Fruit fly (Drosophila melanogaster) whole organism, prepupa: ENCODE results near the gene Atat.
A peak's percentile ranks its signal among the peaks of the same experiment; 100 is the strongest.

Experiments
- Blimp-1 ChIP-seq: fragments of 200-800 bp; sonication (Bioruptor generic); optimal IDR thresholded peaks from 3 replicates; lab custom pipeline; 2017; ENCODE audit warnings: missing biosample characterization, missing genetic modification characterization, mild to moderate bottlenecking, moderate library complexity, missing genetic modification reagents
- CG10631 ChIP-seq: fragments of 200-800 bp; sonication (Bioruptor generic); optimal IDR thresholded peaks from 2 replicates; lab custom pipeline; 2016; ENCODE audit warnings: missing biosample characterization, missing genetic modification characterization
- CG10669 ChIP-seq: fragments of 200-800 bp; sonication (Bioruptor generic); optimal IDR thresholded peaks from 3 replicates; lab custom pipeline; 2018; ENCODE audit warnings: missing biosample characterization, mild to moderate bottlenecking, missing genetic modification characterization, moderate library complexity
- CG11294 ChIP-seq: fragments of 200-800 bp; sonication (Bioruptor generic); IDR thresholded peaks from 2 replicates; pipeline ENCODE4 v1.3.6; 2022; ENCODE audit warnings: missing biosample characterization, missing genetic modification characterization
- CG11762 ChIP-seq: fragments of 200-800 bp; sonication (Bioruptor generic); optimal IDR thresholded peaks from 3 replicates; lab custom pipeline; 2016; ENCODE audit warnings: missing biosample characterization, missing genetic modification characterization; ENCODE audit not compliant: insufficient read depth
- CG11902 ChIP-seq: fragments of 200-800 bp; sonication (Bioruptor generic); optimal IDR thresholded peaks from 3 replicates; lab custom pipeline; 2016; ENCODE audit warnings: missing biosample characterization, missing genetic modification characterization
- CG15336 ChIP-seq: fragments of 200-800 bp; sonication (Bioruptor generic); IDR thresholded peaks from 2 replicates; pipeline ENCODE4 v1.3.6; 2022; ENCODE audit warnings: missing biosample characterization, missing genetic modification characterization
- CG1621 ChIP-seq: fragments of 200-800 bp; sonication (Bioruptor generic); optimal IDR thresholded peaks from 3 replicates; lab custom pipeline; 2018; ENCODE audit warnings: missing biosample characterization, mild to moderate bottlenecking, missing genetic modification characterization
- CG16779 ChIP-seq: fragments of 200-800 bp; sonication (Bioruptor generic); optimal IDR thresholded peaks from 3 replicates; lab custom pipeline; 2017; ENCODE audit warnings: missing biosample characterization, mild to moderate bottlenecking, missing genetic modification characterization
- CG3032 ChIP-seq: fragments of 200-800 bp; optimal IDR thresholded peaks from 2 replicates; lab custom pipeline; 2019; ENCODE audit warnings: missing biosample characterization, mild to moderate bottlenecking, missing genetic modification characterization, moderate library complexity
- CG31627 ChIP-seq: fragments of 200-800 bp; sonication (Bioruptor generic); optimal IDR thresholded peaks from 3 replicates; lab custom pipeline; 2016; ENCODE audit warnings: missing biosample characterization, missing genetic modification characterization
- CG32006 ChIP-seq: fragments of 200-800 bp; sonication (Bioruptor generic); optimal IDR thresholded peaks from 3 replicates; lab custom pipeline; 2017; ENCODE audit warnings: missing biosample characterization, mild to moderate bottlenecking, missing genetic modification characterization
- CG34406 ChIP-seq: fragments of 200-800 bp; sonication (Bioruptor generic); optimal IDR thresholded peaks from 3 replicates; lab custom pipeline; 2016; ENCODE audit warnings: missing biosample characterization, missing genetic modification characterization
- CG3919 ChIP-seq: fragments of 200-800 bp; sonication (Bioruptor generic); optimal IDR thresholded peaks from 3 replicates; lab custom pipeline; 2016; ENCODE audit warnings: missing biosample characterization, missing genetic modification characterization
- CG4318 ChIP-seq: fragments of 200-800 bp; sonication (Bioruptor generic); optimal IDR thresholded peaks from 3 replicates; lab custom pipeline; 2017; ENCODE audit warnings: missing biosample characterization, mild to moderate bottlenecking, missing genetic modification characterization
- CG6163 ChIP-seq: fragments of 200-800 bp; sonication (Bioruptor generic); IDR thresholded peaks from 3 replicates; pipeline ENCODE4 v1.3.6; 2022; ENCODE audit warnings: missing biosample characterization, missing genetic modification characterization
- CG6276 ChIP-seq: fragments of 200-800 bp; sonication (Bioruptor generic); optimal IDR thresholded peaks from 2 replicates; lab custom pipeline; 2017; ENCODE audit warnings: missing biosample characterization, mild to moderate bottlenecking, missing genetic modification characterization
- CG6792 ChIP-seq: fragments of 200-800 bp; sonication (Bioruptor generic); optimal IDR thresholded peaks from 3 replicates; lab custom pipeline; 2016; ENCODE audit warnings: missing biosample characterization, missing genetic modification characterization
- CG6854 ChIP-seq: fragments of 200-800 bp; sonication (Bioruptor generic); optimal IDR thresholded peaks from 2 replicates; lab custom pipeline; 2017; ENCODE audit warnings: missing biosample characterization, mild to moderate bottlenecking, missing genetic modification characterization
- CG7368 ChIP-seq: fragments of 200-800 bp; sonication (Bioruptor generic); optimal IDR thresholded peaks from 3 replicates; lab custom pipeline; 2016; ENCODE audit warnings: missing biosample characterization, missing genetic modification characterization
- CG8319 ChIP-seq: fragments of 200-800 bp; sonication (Bioruptor generic); optimal IDR thresholded peaks from 3 replicates; lab custom pipeline; 2016; ENCODE audit warnings: missing biosample characterization, missing genetic modification characterization
- CG8632 ChIP-seq: fragments of 200-800 bp; sonication (Bioruptor generic); optimal IDR thresholded peaks from 3 replicates; lab custom pipeline; 2016; ENCODE audit warnings: missing biosample characterization, missing genetic modification characterization
- CG9139 ChIP-seq: fragments of 200-800 bp; sonication (Bioruptor generic); optimal IDR thresholded peaks from 3 replicates; lab custom pipeline; 2017; ENCODE audit warnings: missing biosample characterization, mild to moderate bottlenecking, missing genetic modification characterization
- Eip75B ChIP-seq: fragments of 200-800 bp; sonication (Bioruptor generic); optimal IDR thresholded peaks from 3 replicates; lab custom pipeline; 2016; ENCODE audit warnings: missing biosample characterization, missing genetic modification characterization
- Eip78C ChIP-seq: fragments of 200-800 bp; sonication (Bioruptor generic); peaks from one replicate; lab custom pipeline; 2016; ENCODE audit warnings: missing biosample characterization, missing genetic modification characterization
- Eip93F ChIP-seq: fragments of 200-800 bp; sonication (Bioruptor generic); optimal IDR thresholded peaks from 2 replicates; lab custom pipeline; 2016; ENCODE audit warnings: missing biosample characterization, mild to moderate bottlenecking, missing genetic modification characterization
- Ets96B ChIP-seq: fragments of 200-800 bp; optimal IDR thresholded peaks from 2 replicates; lab custom pipeline; 2019; ENCODE audit warnings: missing biosample characterization, mild to moderate bottlenecking, missing genetic modification characterization, moderate library complexity
- Gug ChIP-seq: fragments of 200-800 bp; sonication (Bioruptor generic); IDR thresholded peaks from 2 replicates; pipeline ENCODE4 v1.3.6; 2022; ENCODE audit warnings: missing biosample characterization, missing genetic modification characterization
- Hr38 ChIP-seq: sonication (Bioruptor generic); optimal IDR thresholded peaks from 2 replicates; lab custom pipeline; 2016; ENCODE audit warnings: missing biosample characterization, missing genetic modification characterization
- Hr39 ChIP-seq: fragments of 200-800 bp; sonication (Bioruptor generic); optimal IDR thresholded peaks from 2 replicates; lab custom pipeline; 2016; ENCODE audit warnings: missing biosample characterization, missing genetic modification characterization
- Hr4 ChIP-seq: fragments of 200-800 bp; sonication (Bioruptor generic); optimal IDR thresholded peaks from 3 replicates; lab custom pipeline; 2016; ENCODE audit warnings: missing biosample characterization, missing genetic modification characterization
- Lpt ChIP-seq: fragments of 200-800 bp; sonication (Bioruptor generic); optimal IDR thresholded peaks from 3 replicates; lab custom pipeline; 2016; ENCODE audit warnings: missing biosample characterization, missing genetic modification characterization
- Met ChIP-seq: fragments of 200-800 bp; sonication (Bioruptor generic); optimal IDR thresholded peaks from 3 replicates; lab custom pipeline; 2016; ENCODE audit warnings: missing biosample characterization, missing genetic modification characterization
- OdsH ChIP-seq: fragments of 200-800 bp; sonication (Bioruptor generic); optimal IDR thresholded peaks from 3 replicates; lab custom pipeline; 2016; ENCODE audit warnings: missing biosample characterization, missing genetic modification characterization
- Smox ChIP-seq: fragments of 200-800 bp; sonication (Bioruptor generic); optimal IDR thresholded peaks from 3 replicates; lab custom pipeline; 2016; ENCODE audit warnings: missing biosample characterization, missing genetic modification characterization
- Sox102F ChIP-seq: fragments of 200-800 bp; sonication (Bioruptor generic); optimal IDR thresholded peaks from 2 replicates; lab custom pipeline; 2016; ENCODE audit warnings: missing biosample characterization, mild to moderate bottlenecking, missing genetic modification characterization
- Sox14 ChIP-seq: fragments of 200-800 bp; sonication (Bioruptor generic); optimal IDR thresholded peaks from 3 replicates; lab custom pipeline; 2016; ENCODE audit warnings: missing biosample characterization, missing genetic modification characterization
- Sox15 ChIP-seq: fragments of 200-800 bp; sonication (Bioruptor generic); optimal IDR thresholded peaks from 3 replicates; lab custom pipeline; 2016; ENCODE audit warnings: missing biosample characterization, missing genetic modification characterization
- achi ChIP-seq: fragments of 200-800 bp; sonication (Bioruptor generic); optimal IDR thresholded peaks from 3 replicates; lab custom pipeline; 2016; ENCODE audit warnings: missing biosample characterization, missing genetic modification characterization
- dac ChIP-seq: fragments of 200-800 bp; sonication (Bioruptor generic); optimal IDR thresholded peaks from 2 replicates; lab custom pipeline; 2017; ENCODE audit warnings: missing biosample characterization, mild to moderate bottlenecking, missing genetic modification characterization
- dsx ChIP-seq: fragments of 200-800 bp; optimal IDR thresholded peaks from 3 replicates; lab custom pipeline; 2019; ENCODE audit warnings: missing biosample characterization, mild to moderate bottlenecking, missing genetic modification characterization, moderate library complexity; ENCODE audit not compliant: poor library complexity, severe bottlenecking
- fkh ChIP-seq: fragments of 200-800 bp; sonication (Bioruptor generic); optimal IDR thresholded peaks from 3 replicates; lab custom pipeline; 2017; ENCODE audit warnings: missing biosample characterization, mild to moderate bottlenecking, missing genetic modification characterization, moderate library complexity
- lz ChIP-seq: fragments of 200-800 bp; sonication (Bioruptor generic); optimal IDR thresholded peaks from 3 replicates; lab custom pipeline; 2016; ENCODE audit warnings: missing biosample characterization, missing genetic modification characterization
- net ChIP-seq: fragments of 200-800 bp; sonication (Bioruptor generic); optimal IDR thresholded peaks from 3 replicates; lab custom pipeline; 2016; ENCODE audit warnings: missing biosample characterization, missing genetic modification characterization
- pdm3 ChIP-seq: fragments of 200-800 bp; sonication (Bioruptor generic); optimal IDR thresholded peaks from 3 replicates; lab custom pipeline; 2016; ENCODE audit warnings: missing biosample characterization, missing genetic modification characterization
- spab ChIP-seq: fragments of 200-800 bp; sonication (Bioruptor generic); optimal IDR thresholded peaks from 2 replicates; lab custom pipeline; 2017; ENCODE audit warnings: missing biosample characterization, mild to moderate bottlenecking, missing genetic modification characterization, missing genetic modification reagents
- ss ChIP-seq, 2 experiments: fragments of 200-800 bp; sonication (Bioruptor generic); optimal IDR thresholded peaks; 2 replicates in 1 of 2; 3 replicates in 1 of 2; lab custom pipeline; 2017 to 2018; ENCODE audit warnings: mild to moderate bottlenecking in 2 of 2, missing biosample characterization in 2 of 2, missing genetic modification characterization in 2 of 2, moderate library complexity in 1 of 2
- svp ChIP-seq: fragments of 200-800 bp; sonication (Bioruptor generic); peaks from one replicate; lab custom pipeline; 2016; ENCODE audit warnings: missing biosample characterization, missing genetic modification characterization
- topi ChIP-seq: fragments of 200-800 bp; sonication (Bioruptor generic); optimal IDR thresholded peaks from 3 replicates; lab custom pipeline; 2016; ENCODE audit warnings: missing biosample characterization, missing genetic modification characterization
- vri ChIP-seq: fragments of 200-800 bp; sonication (Bioruptor generic); optimal IDR thresholded peaks from 3 replicates; lab custom pipeline; 2016; ENCODE audit warnings: missing biosample characterization, mild to moderate bottlenecking, missing genetic modification characterization

The Atat gene

dm6 chr3L:9429665-9430607 is 3.4 kb upstream of the Atat start, which contains the start of the genes RpS17 and MTF-1:
RpS17 (minus strand) TSS chr3L:9429821.
MTF-1 (plus strand) TSS chr3L:9430312.
- TF ChIP-seq Eip75B (GFP tag; lab: Kevin White, UChicago) (peak; percentile 50), CG6163 (GFP tag; lab: Robert Waterston, UW) (peak; percentile 27; the same call in 2 of the 3 replicates), CG4318 (no peak), lz (peak; percentile 65), CG31627 (GFP tag; lab: Kevin White, UChicago) (peak; percentile 35), Sox15 (GFP tag; lab: Kevin White, UChicago) (no peak), Lpt (no peak), CG15336 (GFP tag; lab: Robert Waterston, UW) (0 out of 2 replicates have a peak, but pooled peaks have one; percentile 26), CG11902 (GFP tag; lab: Kevin White, UChicago) (no peak), Gug (GFP tag; lab: Robert Waterston, UW) (no peak), Hr4 (GFP tag; lab: Kevin White, UChicago) (no peak), CG10669 (GFP tag; lab: Kevin White, UChicago) (peak; percentile 24), CG34406 (GFP tag; lab: Kevin White, UChicago) (peak; percentile 54), Sox102F (GFP tag; lab: Kevin White, UChicago) (peak; percentile 59), dac (no peak), CG10631 (GFP tag; lab: Kevin White, UChicago) (no peak), Ets96B (tag; lab: Kevin White, UChicago) (peak; percentile 6), CG1621 (tag; lab: Kevin White, UChicago) (peak; percentile 53), CG9139 (GFP tag; lab: Kevin White, UChicago) (peak; percentile 57), OdsH (peak; percentile 34), CG6792 (peak; percentile 34), topi (peak; percentile 54), Hr39 (GFP tag; lab: Kevin White, UChicago) (peak; percentile 51), CG8632 (GFP tag; lab: Kevin White, UChicago) (peak; percentile 18), Met (GFP tag; lab: Kevin White, UChicago) (peak; percentile 67), achi (GFP tag; lab: Kevin White, UChicago) (peak; percentile 48), spab (GFP tag; lab: Kevin White, UChicago) (no peak), CG11294 (GFP tag; lab: Robert Waterston, UW) (no peak), dsx (GFP tag; lab: Kevin White, UChicago) (peak; percentile 11), Hr38 (GFP tag; lab: Kevin White, UChicago) (no peak), Eip93F (GFP tag; lab: Kevin White, UChicago) (no peak), CG11762 (GFP tag; lab: Kevin White, UChicago) (no peak), CG3919 (GFP tag; lab: Kevin White, UChicago) (peak; percentile 63), CG6854 (GFP tag; lab: Kevin White, UChicago) (peak; percentile 82), Sox14 (GFP tag; lab: Kevin White, UChicago) (peak; percentile 24), CG6276 (GFP tag; lab: Kevin White, UChicago) (no peak), net (GFP tag; lab: Kevin White, UChicago) (peak; percentile 47), CG8319 (GFP tag; lab: Kevin White, UChicago) (no peak), vri (GFP tag; lab: Kevin White, UChicago) (peak; percentile 69), pdm3 (peak; percentile 40), CG3032 (tag; lab: Kevin White, UChicago) (no peak), Eip78C (peak; percentile 75), ss (GFP tag; optimal IDR thresholded peaks at IDR 0.05; lab: Kevin White, UChicago) (peak; percentile 53 to 57), CG32006 (GFP tag; lab: Kevin White, UChicago) (no peak), CG7368 (GFP tag; lab: Kevin White, UChicago) (peak; percentile 11), fkh (GFP tag; lab: Kevin White, UChicago) (no peak), svp (peak; percentile 77), Blimp-1 (GFP tag; lab: Kevin White, UChicago) (peak; percentile 15), CG16779 (tag; lab: Kevin White, UChicago) (peak; percentile 28), Smox (peak; percentile 54)
